Fruit fly (Drosophila melanogaster) Kc167 (cell line): ENCODE data around the gene Rcd4.

Experiments
- Myc ChIP-seq: fragments of >200 bp; optimal IDR thresholded peaks from 2 replicates; lab custom pipeline; 2017; ENCODE audit warnings: missing external identifiers
- Sin3A ChIP-seq: fragments of >200 bp; optimal IDR thresholded peaks from 2 replicates; lab custom pipeline; 2018; ENCODE audit warnings: missing external identifiers
- h ChIP-seq: fragments of >200 bp; optimal IDR thresholded peaks from 3 replicates; lab custom pipeline; 2018; ENCODE audit warnings: missing external identifiers
- insv ChIP-seq: fragments of >200 bp; optimal IDR thresholded peaks from 3 replicates; lab custom pipeline; 2018; ENCODE audit warnings: missing external identifiers
- psq ChIP-seq: fragments of >200 bp; optimal IDR thresholded peaks from 2 replicates; lab custom pipeline; 2017; ENCODE audit warnings: missing external identifiers
- ttk ChIP-seq: sonication (Bioruptor generic); optimal IDR thresholded peaks from 2 replicates; lab custom pipeline; 2017; ENCODE audit warnings: missing external identifiers

Rcd4 gene

dm6 chr2L:8355419-8355818 lies 27.2 kb upstream of the Rcd4 start:
- TF ChIP-seq psq (no peak), h (lab: Kevin White, UChicago) (no peak), insv (no peak), Myc (lab: Kevin White, UChicago) (no peak), Sin3A (no peak), ttk (lab: Kevin White, UChicago) (no peak)

dm6 chr2L:8361204-8361952 lies 21.3 kb upstream of the Rcd4 start:
- TF ChIP-seq Sin3A (no peak), Myc (lab: Kevin White, UChicago) (no peak), insv (no peak), h (lab: Kevin White, UChicago) (no peak), ttk (lab: Kevin White, UChicago) (no peak), psq (no peak)

- TF ChIP-seq ttk (lab: Kevin White, UChicago), result no peak
- no peak for TF ChIP-seq Sin3A
These were observed 20.2 kb upstream of the Rcd4 start, which contains the start of gene CG7627 for dm6 chr2L:8362273-8362954. TSS of gene CG7627 (minus strand) at chr2L:8362469.

dm6 chr2L:8362955-8363285 lies 19.7 kb upstream of the Rcd4 start:
- TF ChIP-seq psq (no peak), h (lab: Kevin White, UChicago) (no peak), ttk (lab: Kevin White, UChicago) (no peak), Myc (lab: Kevin White, UChicago) (no peak), Sin3A (no peak), insv (no peak)

dm6 chr2L:8364006-8364956 lies 18.4 kb upstream of the Rcd4 start, which contains the start of the genes RpS13 and CSN8:
TSS of gene RpS13 (minus strand) at chr2L:8364662.
TSS of gene CSN8 (plus strand) at chr2L:8364855.
- TF ChIP-seq h (lab: Kevin White, UChicago) (no peak), psq (no peak), Sin3A (no peak), ttk (lab: Kevin White, UChicago) (no peak), insv (no peak), Myc (lab: Kevin White, UChicago) (no peak)

- TF ChIP-seq h (lab: Kevin White, UChicago), result no peak
- TF ChIP-seq insv, result no peak
- TF ChIP-seq Myc (lab: Kevin White, UChicago), result no peak
- TF ChIP-seq Sin3A, result no peak
These were observed 16.7 kb upstream of the Rcd4 start, which contains the start of gene Pp2A-29B for dm6 chr2L:8365701-8366643. TSS of gene Pp2A-29B (plus strand) at chr2L:8366038.

- TF ChIP-seq Sin3A (no peak), psq (no peak), Myc (lab: Kevin White, UChicago) (no peak), ttk (lab: Kevin White, UChicago) (no peak), insv (no peak), h (lab: Kevin White, UChicago) (no peak)
These were observed 12.0 kb upstream of the Rcd4 start, which contains the start of gene CG17292 for dm6 chr2L:8370364-8371326. TSS of gene CG17292 (plus strand) at chr2L:8370454.

- no peak for TF ChIP-seq psq
- TF ChIP-seq Myc (lab: Kevin White, UChicago), result no peak
- no peak for TF ChIP-seq h (lab: Kevin White, UChicago)
- no peak for TF ChIP-seq insv
- TF ChIP-seq ttk (lab: Kevin White, UChicago), result no peak
- no peak for TF ChIP-seq Sin3A
These were observed 11.2 kb upstream of the Rcd4 start for dm6 chr2L:8371354-8371937.

- no peak for TF ChIP-seq Myc (lab: Kevin White, UChicago)
- no peak for TF ChIP-seq ttk (lab: Kevin White, UChicago)
- no peak for TF ChIP-seq psq
These were observed 10.4 kb upstream of the Rcd4 start for dm6 chr2L:8372248-8372647.

dm6 chr2L:8374235-8374634 lies 8.4 kb upstream of the Rcd4 start, which contains the start of gene Wdr82:
TSS of gene Wdr82 (plus strand) at chr2L:8374461.
- no peak for TF ChIP-seq h (lab: Kevin White, UChicago)
- no peak for TF ChIP-seq Sin3A
- no peak for TF ChIP-seq Myc (lab: Kevin White, UChicago)
- TF ChIP-seq psq, result no peak
- TF ChIP-seq insv, result no peak
- no peak for TF ChIP-seq ttk (lab: Kevin White, UChicago)
